Fruit fly (Drosophila melanogaster): Measurements from ENCODE around the gene CG6026.

Gene CG6026

dm6 chr3R:18999906-19000451 lies 33.4 kb upstream of the CG6026 start (continued):
- no peak for TF ChIP-seq CG8290 (GFP tag; optimal IDR thresholded peaks at IDR 0.05)
- peak in 1 of 2 experiments; percentile 11 for TF ChIP-seq CG8290 (tag; optimal IDR thresholded peaks at IDR 0.05)
- TF ChIP-seq CG14710 (tag; optimal IDR thresholded peaks at IDR 0.05) = peak; percentile 4
- TF ChIP-seq kay (GFP tag; optimal IDR thresholded peaks at IDR 0.05) = no peak
- peak; percentile 4 for TF ChIP-seq CG2875 (GFP tag; optimal IDR thresholded peaks at IDR 0.05)
- TF ChIP-seq CG12104 (GFP tag; optimal IDR thresholded peaks at IDR 0.05) = no peak
- peak; percentile 22; the same call in 1 of the 2 replicates for TF ChIP-seq crol (GFP tag; IDR thresholded peaks at IDR 0.05)
- peak; percentile 31 for TF ChIP-seq Asciz (GFP tag; optimal IDR thresholded peaks at IDR 0.05)
- TF ChIP-seq ac (GFP tag; optimal IDR thresholded peaks at IDR 0.05) = peak; percentile 33
- TF ChIP-seq fd64A (GFP tag; optimal IDR thresholded peaks at IDR 0.05) = peak; percentile 50

dm6 chr3R:19001701-19002100 lies 31.6 kb upstream of the CG6026 start:
- TF ChIP-seq HLHmδ (GFP tag; optimal IDR thresholded peaks at IDR 0.05) (no peak), CG5953 (GFP tag; IDR thresholded peaks at IDR 0.05) (no peak), ro (GFP tag; IDR thresholded peaks at IDR 0.05) (no peak), pnt (GFP tag; optimal IDR thresholded peaks at IDR 0.05) (no peak), Hr39 (optimal IDR thresholded peaks at IDR 0.05) (no peak), Taf1 (GFP tag; IDR thresholded peaks at IDR 0.05) (no peak), Rfx (GFP tag; IDR thresholded peaks at IDR 0.05) (no peak), grau (tag; optimal IDR thresholded peaks at IDR 0.05) (no peak), Stat92E (GFP tag; optimal IDR thresholded peaks at IDR 0.05) (peak in 1 of 3 experiments; percentile 22), abd-A (tag; optimal IDR thresholded peaks at IDR 0.05) (no peak), sd (tag; optimal IDR thresholded peaks at IDR 0.05) (peak; percentile 85), cg (GFP tag; optimal IDR thresholded peaks at IDR 0.05) (peak; percentile 8), ftz-f1 (GFP tag; optimal IDR thresholded peaks at IDR 0.05) (peak; percentile 21), Doc3 (GFP tag; IDR thresholded peaks at IDR 0.05; ENCODE audit: partially characterized antibody) (0 out of 3 replicates have a peak, but pooled peaks have one; percentile 15), CG3407 (GFP tag; optimal IDR thresholded peaks at IDR 0.05) (no peak), CG4360 (GFP tag; IDR thresholded peaks at IDR 0.05) (no peak), CG42726 (GFP tag; IDR thresholded peaks at IDR 0.05; ENCODE audit: partially characterized antibody) (no peak), Hmr (GFP tag; optimal IDR thresholded peaks at IDR 0.05) (no peak), CG6791 (GFP tag; IDR thresholded peaks at IDR 0.05; ENCODE audit: partially characterized antibody) (no peak), gsb-n (tag; optimal IDR thresholded peaks at IDR 0.05) (peak; percentile 21), Fer1 (GFP tag; optimal IDR thresholded peaks at IDR 0.05) (no peak), CG10274 (GFP tag; optimal IDR thresholded peaks at IDR 0.05) (no peak), Med (GFP tag) (peak; percentile 51), ap (GFP tag; IDR thresholded peaks at IDR 0.05) (0 out of 2 replicates have a peak, but pooled peaks have one; percentile 13), CG13894 (tag; optimal IDR thresholded peaks at IDR 0.05) (peak; percentile 64), Dll (GFP tag; IDR thresholded peaks at IDR 0.05; ENCODE audit: partially characterized antibody) (no peak), CG6683 (GFP tag; optimal IDR thresholded peaks at IDR 0.05) (no peak), row (GFP tag; IDR thresholded peaks at IDR 0.05) (no peak), Ets65A (GFP tag) (peak; percentile 81), slbo (GFP tag; IDR thresholded peaks at IDR 0.05) (no peak), pros (GFP tag; optimal IDR thresholded peaks at IDR 0.05) (no peak), vvl (GFP tag; IDR thresholded peaks at IDR 0.05) (peak; percentile 54), CG9932 (GFP tag; IDR thresholded peaks at IDR 0.05) (no peak), CG4404 (GFP tag; IDR thresholded peaks at IDR 0.05) (no peak), Hr78 (GFP tag; optimal IDR thresholded peaks at IDR 0.05) (peak in 1 of 2 experiments; percentile 20), CG31365 (tag; optimal IDR thresholded peaks at IDR 0.05) (no peak), CG9876 (GFP tag; optimal IDR thresholded peaks at IDR 0.05) (no peak), CG2712 (tag; optimal IDR thresholded peaks at IDR 0.05) (no peak), C15 (GFP tag; IDR thresholded peaks at IDR 0.05) (no peak), lmd (GFP tag; IDR thresholded peaks at IDR 0.05) (no peak)
